Worm (Caenorhabditis elegans) whole organism, late embryonic: ENCODE results near the gene Y34F4.3.

Experiments used
- C08G9.2 ChIP-seq: sonication (generic microtip); optimal IDR thresholded peaks from 2 replicates; lab custom pipeline; 2016; ENCODE audit warnings: mild to moderate bottlenecking, missing genetic modification characterization, moderate library complexity, missing compliant biosample characterization
- F13H6.1 ChIP-seq: sonication (generic microtip); optimal IDR thresholded peaks from 2 replicates; lab custom pipeline; 2016; ENCODE audit warnings: missing genetic modification characterization, missing compliant biosample characterization
- T23F11.4 ChIP-seq: fragments of 200-800 bp; sonication (Bioruptor generic); optimal IDR thresholded peaks from 2 replicates; lab custom pipeline; 2018; ENCODE audit warnings: mild to moderate bottlenecking, missing genetic modification characterization, missing compliant biosample characterization
- Y22D7AL.16 ChIP-seq: sonication (generic microtip); optimal IDR thresholded peaks from 2 replicates; lab custom pipeline; 2016; ENCODE audit warnings: missing genetic modification characterization, missing compliant biosample characterization
- ahr-1 ChIP-seq: sonication (generic microtip); optimal IDR thresholded peaks from 2 replicates; lab custom pipeline; 2016; ENCODE audit warnings: missing genetic modification characterization, missing compliant biosample characterization
- ama-1 ChIP-seq: fragments of 150-350 bp; optimal IDR thresholded peaks from 2 replicates; lab custom pipeline; 2014
- ceh-2 ChIP-seq: sonication (generic microtip); optimal IDR thresholded peaks from 2 replicates; lab custom pipeline; 2016; ENCODE audit warnings: missing genotype, missing genetic modification characterization, missing compliant biosample characterization
- ceh-24 ChIP-seq: sonication (generic microtip); optimal IDR thresholded peaks from 2 replicates; lab custom pipeline; 2016; ENCODE audit warnings: mild to moderate bottlenecking, missing genetic modification characterization, missing compliant biosample characterization
- ceh-30 ChIP-seq: fragments of 150-350 bp; optimal IDR thresholded peaks from 2 replicates; lab custom pipeline; 2014; ENCODE audit warnings: missing biosample characterization, missing genetic modification characterization
- ceh-31 ChIP-seq: sonication (generic microtip); optimal IDR thresholded peaks from 2 replicates; lab custom pipeline; 2016; ENCODE audit warnings: missing genetic modification characterization, missing compliant biosample characterization
- ceh-34 ChIP-seq: sonication (generic microtip); optimal IDR thresholded peaks from 2 replicates; lab custom pipeline; 2016; ENCODE audit warnings: mild to moderate bottlenecking, missing genetic modification characterization, missing compliant biosample characterization
- ceh-45 ChIP-seq: fragments of 200-800 bp; sonication (Bioruptor generic); IDR thresholded peaks from 2 replicates; pipeline ENCODE4 v1.3.6; 2022; ENCODE audit warnings: missing genetic modification reagents, missing genetic modification characterization, missing compliant biosample characterization
- ceh-48 ChIP-seq: sonication (generic microtip); optimal IDR thresholded peaks from 2 replicates; lab custom pipeline; 2016; ENCODE audit warnings: missing genetic modification characterization, inconsistent platforms, missing compliant biosample characterization
- ceh-6 ChIP-seq: fragments of 200-800 bp; sonication (Bioruptor generic); optimal IDR thresholded peaks from 2 replicates; lab custom pipeline; 2018; ENCODE audit warnings: mild to moderate bottlenecking, missing genetic modification characterization, missing compliant biosample characterization
- che-1 ChIP-seq: sonication (generic microtip); optimal IDR thresholded peaks from 2 replicates; lab custom pipeline; 2016; ENCODE audit warnings: mild to moderate bottlenecking, missing genetic modification characterization, missing compliant biosample characterization
- dmd-4 ChIP-seq: sonication (generic microtip); optimal IDR thresholded peaks from 2 replicates; lab custom pipeline; 2016; ENCODE audit warnings: borderline replicate concordance, missing genetic modification characterization, missing compliant biosample characterization
- elt-2 ChIP-seq: sonication (generic microtip); optimal IDR thresholded peaks from 2 replicates; lab custom pipeline; 2016; ENCODE audit warnings: missing genetic modification reagents, missing genetic modification characterization, missing compliant biosample characterization
- eyg-1 ChIP-seq: sonication (generic microtip); optimal IDR thresholded peaks from 2 replicates; lab custom pipeline; 2016; ENCODE audit warnings: missing genotype, missing genetic modification characterization, missing compliant biosample characterization
- fax-1 ChIP-seq: sonication (generic microtip); optimal IDR thresholded peaks from 2 replicates; lab custom pipeline; 2016; ENCODE audit warnings: missing genotype, missing genetic modification characterization, missing compliant biosample characterization
- fkh-6 ChIP-seq: sonication (generic microtip); optimal IDR thresholded peaks from 2 replicates; lab custom pipeline; 2016; ENCODE audit warnings: missing genetic modification characterization, missing compliant biosample characterization
- gmeb-2 ChIP-seq: sonication (generic microtip); optimal IDR thresholded peaks from 2 replicates; lab custom pipeline; 2016; ENCODE audit warnings: missing genetic modification characterization, inconsistent platforms, missing compliant biosample characterization
- hlh-30 ChIP-seq: sonication (generic microtip); optimal IDR thresholded peaks from 2 replicates; lab custom pipeline; 2017; ENCODE audit warnings: antibody characterized with exemption, missing genetic modification characterization, missing compliant biosample characterization; ENCODE audit not compliant: insufficient read depth
- hlh-6 ChIP-seq: sonication (generic microtip); optimal IDR thresholded peaks from 2 replicates; lab custom pipeline; 2016; ENCODE audit warnings: missing genotype, missing genetic modification characterization, missing compliant biosample characterization
- hlh-8 ChIP-seq: sonication (generic microtip); optimal IDR thresholded peaks from 2 replicates; lab custom pipeline; 2016; ENCODE audit warnings: missing genotype, missing genetic modification characterization, missing compliant biosample characterization
- lim-6 ChIP-seq: sonication (generic microtip); optimal IDR thresholded peaks from 2 replicates; lab custom pipeline; 2016; ENCODE audit warnings: missing genetic modification characterization, missing compliant biosample characterization
- lin-11 ChIP-seq: fragments of 200-800 bp; sonication (Bioruptor generic); optimal IDR thresholded peaks from 2 replicates; lab custom pipeline; 2018; ENCODE audit warnings: mild to moderate bottlenecking, missing genetic modification characterization, missing compliant biosample characterization
- madf-2 ChIP-seq: sonication (generic microtip); optimal IDR thresholded peaks from 2 replicates; lab custom pipeline; 2017; ENCODE audit warnings: missing genetic modification characterization, missing compliant biosample characterization
- nhr-11 ChIP-seq: fragments of 150-350 bp; optimal IDR thresholded peaks from 2 replicates; lab custom pipeline; 2014; ENCODE audit warnings: missing biosample characterization, missing genetic modification characterization
- nhr-232 ChIP-seq: sonication (generic microtip); optimal IDR thresholded peaks from 2 replicates; lab custom pipeline; 2016; ENCODE audit warnings: missing genetic modification characterization, missing compliant biosample characterization
- npax-4 ChIP-seq: sonication (generic microtip); optimal IDR thresholded peaks from 2 replicates; lab custom pipeline; 2016; ENCODE audit warnings: missing genetic modification characterization, missing compliant biosample characterization
- odd-2 ChIP-seq: sonication (generic microtip); optimal IDR thresholded peaks from 2 replicates; lab custom pipeline; 2017; ENCODE audit warnings: antibody characterized with exemption, mild to moderate bottlenecking, missing genetic modification characterization, missing compliant biosample characterization
- pha-2 ChIP-seq: sonication (generic microtip); optimal IDR thresholded peaks from 2 replicates; lab custom pipeline; 2017; ENCODE audit warnings: mild to moderate bottlenecking, missing genetic modification characterization, missing compliant biosample characterization
- pha-4 ChIP-seq: fragments of 150-350 bp; optimal IDR thresholded peaks from 2 replicates; lab custom pipeline; 2018; ENCODE audit warnings: missing biosample characterization, missing genetic modification reagents, missing genetic modification characterization
- pqm-1 ChIP-seq: sonication (generic microtip); optimal IDR thresholded peaks from 2 replicates; lab custom pipeline; 2016; ENCODE audit warnings: missing genetic modification characterization, missing compliant biosample characterization
- pros-1 ChIP-seq: fragments of 150-350 bp; optimal IDR thresholded peaks from 2 replicates; lab custom pipeline; 2014; ENCODE audit warnings: missing biosample characterization, missing genetic modification reagents, missing genetic modification characterization
- sdc-2 ChIP-seq: sonication (generic microtip); optimal IDR thresholded peaks from 2 replicates; lab custom pipeline; 2016; ENCODE audit warnings: missing genotype, missing genetic modification characterization, missing compliant biosample characterization
- sox-2 ChIP-seq: fragments of 200-800 bp; sonication (Bioruptor generic); IDR thresholded peaks from 2 replicates; pipeline ENCODE4 v1.3.6; 2022; ENCODE audit warnings: missing genetic modification reagents, missing genetic modification characterization, missing compliant biosample characterization
- sox-4 ChIP-seq: sonication (generic microtip); optimal IDR thresholded peaks from 2 replicates; lab custom pipeline; 2017; ENCODE audit warnings: mild to moderate bottlenecking, missing genetic modification characterization, inconsistent platforms, missing compliant biosample characterization
- ttx-3 ChIP-seq: sonication (generic microtip); optimal IDR thresholded peaks from 2 replicates; lab custom pipeline; 2016; ENCODE audit warnings: missing genetic modification reagents, missing genetic modification characterization, missing compliant biosample characterization
- unc-42 ChIP-seq: sonication (generic microtip); optimal IDR thresholded peaks from 2 replicates; lab custom pipeline; 2016; ENCODE audit warnings: missing genotype, missing genetic modification characterization, missing compliant biosample characterization
- unc-55 ChIP-seq: sonication (generic microtip); optimal IDR thresholded peaks from 2 replicates; lab custom pipeline; 2017; ENCODE audit warnings: missing biosample characterization, missing genetic modification reagents, missing genetic modification characterization
- unc-86 ChIP-seq: sonication (generic microtip); optimal IDR thresholded peaks from 2 replicates; lab custom pipeline; 2016; ENCODE audit warnings: missing genetic modification characterization, missing compliant biosample characterization
- zip-5 ChIP-seq: sonication (generic microtip); optimal IDR thresholded peaks from 2 replicates; lab custom pipeline; 2016; ENCODE audit warnings: missing genetic modification characterization, missing compliant biosample characterization

Gene Y34F4.3

DNA sequence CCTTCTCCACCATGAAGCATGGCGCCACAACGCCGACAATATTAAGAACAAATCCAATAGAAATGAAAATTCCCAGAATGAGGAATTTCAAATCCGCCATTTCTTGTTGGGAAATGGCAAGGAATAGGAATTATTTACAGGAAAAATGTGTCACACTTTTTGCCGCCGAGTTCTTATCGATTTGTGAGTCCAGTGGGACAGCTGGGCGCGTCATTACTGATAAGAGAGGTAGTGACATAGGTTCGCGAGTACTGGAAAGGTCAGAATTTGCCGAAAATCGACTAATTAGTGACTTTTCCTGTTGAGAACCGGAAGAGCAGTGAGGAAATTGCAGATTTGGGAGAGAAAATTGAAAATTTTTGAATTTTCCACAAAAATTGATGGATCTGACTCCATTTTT is 12.3 kb upstream of the Y34F4.3 start:
- TF ChIP-seq nhr-232 (tag; lab: Kevin White, UChicago) (no peak), elt-2 (tag; lab: Kevin White, UChicago) (peak; percentile 37), unc-42 (tag; lab: Kevin White, UChicago) (no peak), eyg-1 (tag; lab: Kevin White, UChicago) (no peak), ceh-6 (GFP tag; lab: Kevin White, UChicago) (no peak), unc-86 (tag; lab: Kevin White, UChicago) (no peak)

ce11 chrIII:1026261-1026660 is 10.3 kb upstream of the Y34F4.3 start, which contains the start of gene clc-25:
TSS of gene clc-25 (minus strand) at chrIII:1026361.
- no peak for TF ChIP-seq npax-4 (tag; lab: Kevin White, UChicago)
- no peak for TF ChIP-seq lim-6 (tag; lab: Kevin White, UChicago)
- TF ChIP-seq ttx-3 (tag; lab: Kevin White, UChicago) = no peak
- no peak for TF ChIP-seq F13H6.1 (tag; lab: Kevin White, UChicago)
- no peak for TF ChIP-seq gmeb-2 (tag; lab: Kevin White, UChicago)
- no peak for TF ChIP-seq pha-4 (tag; lab: Kevin White, UChicago)
- TF ChIP-seq T23F11.4 (GFP tag; lab: Kevin White, UChicago) = no peak
- TF ChIP-seq che-1 (tag; lab: Kevin White, UChicago) = no peak
- TF ChIP-seq sox-4 = no peak
- TF ChIP-seq ceh-48 = no peak

ce11 chrIII:1020732-1021131 is 4.8 kb upstream of the Y34F4.3 start, which contains the start of gene clc-23:
TSS of gene clc-23 (plus strand) at chrIII:1020954.
- no peak for TF ChIP-seq unc-55 (GFP tag; lab: Kevin White, UChicago)
- TF ChIP-seq lin-11 = no peak
- no peak for TF ChIP-seq C08G9.2 (tag; lab: Kevin White, UChicago)
- TF ChIP-seq ama-1 (lab: Kevin White, UChicago) = no peak
- TF ChIP-seq sdc-2 (tag; lab: Kevin White, UChicago) = no peak
- TF ChIP-seq nhr-11 = no peak
- no peak for TF ChIP-seq fkh-6 (tag; lab: Kevin White, UChicago)
- TF ChIP-seq hlh-8 (tag; lab: Kevin White, UChicago) = no peak

DNA sequence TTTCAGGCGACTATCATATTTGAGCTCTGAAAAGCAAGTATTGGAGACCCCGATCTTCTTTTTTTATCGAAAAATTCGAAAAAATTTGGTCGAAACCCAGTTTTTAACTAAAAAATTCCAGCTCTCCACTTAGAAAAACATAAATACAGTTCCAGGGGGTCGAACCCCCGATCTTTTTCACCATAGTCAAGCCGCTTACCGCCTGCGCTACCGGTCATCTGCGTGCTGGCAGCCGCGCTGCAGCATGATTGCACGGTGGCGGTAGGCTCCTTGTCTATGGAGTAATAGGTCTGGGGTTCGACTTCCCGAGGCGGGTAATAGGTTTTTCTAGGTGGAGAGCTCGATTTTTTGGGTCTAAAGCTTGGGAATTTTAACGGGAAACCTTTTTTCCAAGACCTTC is 6.2 kb downstream of the Y34F4.3 start, which contains the start of gene clc-24:
clc-24 (plus strand) TSS at position 263 of the 400 bp plus-strand sequence.
- TF ChIP-seq hlh-30 (tag; lab: Kevin White, UChicago) (no peak), pha-2 (tag; lab: Kevin White, UChicago) (no peak), ceh-24 (tag; lab: Kevin White, UChicago) (no peak), unc-86 (tag; lab: Kevin White, UChicago) (no peak), unc-55 (GFP tag; lab: Kevin White, UChicago) (no peak), ama-1 (lab: Kevin White, UChicago) (no peak), pqm-1 (tag; lab: Kevin White, UChicago) (no peak), ceh-34 (tag; lab: Kevin White, UChicago) (no peak), fax-1 (tag; lab: Kevin White, UChicago) (no peak), nhr-232 (tag; lab: Kevin White, UChicago) (no peak), ceh-30 (tag; lab: Kevin White, UChicago) (no peak), ceh-31 (tag; lab: Kevin White, UChicago) (no peak), ahr-1 (tag; lab: Kevin White, UChicago) (no peak)

- TF ChIP-seq pros-1 (tag; lab: Kevin White, UChicago) (no peak), zip-5 (tag; lab: Kevin White, UChicago) (no peak), elt-2 (tag; lab: Kevin White, UChicago) (no peak), madf-2 (no peak), lim-6 (tag; lab: Kevin White, UChicago) (no peak), sox-2 (no peak), Y22D7AL.16 (tag; lab: Kevin White, UChicago) (no peak), hlh-6 (no peak), F13H6.1 (tag; lab: Kevin White, UChicago) (no peak), dmd-4 (tag; lab: Kevin White, UChicago) (no peak), ceh-45 (no peak), odd-2 (tag; lab: Kevin White, UChicago) (no peak), ceh-2 (tag; lab: Kevin White, UChicago) (no peak)
These were observed 7.9 kb downstream of the Y34F4.3 start, which contains the start of gene clc-27 for ce11 chrIII:1008091-1008490. TSS of gene clc-27 (plus strand) at chrIII:1008391.
